Worm (Caenorhabditis elegans) whole organism, mixed stage, embryonic: ENCODE data around the gene idpp-14.

Experiments used
- ceh-43 ChIP-seq: fragments of 200-800 bp; sonication (Bioruptor generic); optimal IDR thresholded peaks from 2 replicates; lab custom pipeline; 2018; ENCODE audit warnings: mild to moderate bottlenecking, missing genetic modification characterization, moderate library complexity, missing compliant biosample characterization
- ceh-83 ChIP-seq: fragments of 200-800 bp; sonication (Bioruptor generic); optimal IDR thresholded peaks from 2 replicates; lab custom pipeline; 2018; ENCODE audit warnings: mild to moderate bottlenecking, missing genetic modification characterization, missing compliant biosample characterization
- cnd-1 ChIP-seq: fragments of 200-800 bp; sonication (Bioruptor generic); optimal IDR thresholded peaks from 2 replicates; lab custom pipeline; 2018; ENCODE audit warnings: mild to moderate bottlenecking, missing genetic modification characterization, missing compliant biosample characterization
- drap-1 ChIP-seq: fragments of 200-800 bp; sonication (Bioruptor generic); optimal IDR thresholded peaks from 3 replicates; lab custom pipeline; 2018; ENCODE audit warnings: mild to moderate bottlenecking, missing genetic modification characterization, missing compliant biosample characterization
- elt-3 ChIP-seq: fragments of 150-350 bp; optimal IDR thresholded peaks from 2 replicates; lab custom pipeline; 2014; ENCODE audit warnings: missing biosample characterization, missing genetic modification characterization
- lin-13 ChIP-seq: fragments of 150-350 bp; optimal IDR thresholded peaks from 2 replicates; lab custom pipeline; 2014; ENCODE audit warnings: missing biosample characterization, missing genetic modification characterization
- lin-32 ChIP-seq: fragments of 200-800 bp; sonication (Bioruptor generic); optimal IDR thresholded peaks from 2 replicates; lab custom pipeline; 2018; ENCODE audit warnings: mild to moderate bottlenecking, missing genetic modification characterization, missing compliant biosample characterization
- lsy-2 ChIP-seq: fragments of 150-350 bp; optimal IDR thresholded peaks from 2 replicates; lab custom pipeline; 2014; ENCODE audit warnings: missing biosample characterization, missing genetic modification characterization
- nhr-237 ChIP-seq: fragments of 150-350 bp; optimal IDR thresholded peaks from 2 replicates; lab custom pipeline; 2014; ENCODE audit warnings: missing biosample characterization, missing genetic modification characterization
- snpc-4 ChIP-seq: fragments of 150-350 bp; optimal IDR thresholded peaks from 2 replicates; lab custom pipeline; 2014; ENCODE audit warnings: missing biosample characterization, missing genetic modification characterization
- unc-39 ChIP-seq: fragments of 150-350 bp; optimal IDR thresholded peaks from 2 replicates; lab custom pipeline; 2014; ENCODE audit warnings: missing biosample characterization, missing genetic modification characterization
- unc-62 ChIP-seq: fragments of 150-350 bp; optimal IDR thresholded peaks from 2 replicates; lab custom pipeline; 2014; ENCODE audit warnings: missing biosample characterization, missing genetic modification reagents, missing genetic modification characterization

- TF ChIP-seq lsy-2: peak; percentile 83
- no peak for TF ChIP-seq snpc-4 (tag; lab: Kevin White, UChicago)
- TF ChIP-seq ceh-83 (GFP tag; lab: Kevin White, UChicago): no peak
- TF ChIP-seq ceh-43: no peak
- peak; percentile 71 for TF ChIP-seq elt-3 (tag; lab: Kevin White, UChicago)
- no peak for TF ChIP-seq lin-32 (GFP tag; lab: Kevin White, UChicago)
- peak; percentile 70 for TF ChIP-seq unc-39 (tag; lab: Kevin White, UChicago)
- peak; percentile 98 for TF ChIP-seq nhr-237 (tag; lab: Kevin White, UChicago)
- TF ChIP-seq unc-62 (GFP tag; lab: Kevin White, UChicago): peak; percentile 67
- TF ChIP-seq drap-1 (GFP tag; lab: Kevin White, UChicago): peak; percentile 75
- no peak for TF ChIP-seq cnd-1
- peak; percentile 80 for TF ChIP-seq lin-13 (tag; lab: Kevin White, UChicago)
Measured at ce11 chrX:16056404-16056803, 25.7 kb upstream of the idpp-14 start.
